Worm (Caenorhabditis elegans) whole organism, mixed stage, embryonic: ENCODE measurements around the gene F37H8.6.

Source experiments
- blmp-1 ChIP-seq: fragments of 150-350 bp; optimal IDR thresholded peaks from 2 replicates; lab custom pipeline; 2014; ENCODE audit warnings: missing biosample characterization, missing genetic modification characterization
- ham-2 ChIP-seq: fragments of 200-800 bp; sonication (Bioruptor generic); optimal IDR thresholded peaks from 2 replicates; lab custom pipeline; 2018; ENCODE audit warnings: mild to moderate bottlenecking, missing genetic modification characterization, missing compliant biosample characterization
- lin-13 ChIP-seq: fragments of 150-350 bp; optimal IDR thresholded peaks from 2 replicates; lab custom pipeline; 2014; ENCODE audit warnings: missing biosample characterization, missing genetic modification characterization
- lsy-2 ChIP-seq: fragments of 150-350 bp; optimal IDR thresholded peaks from 2 replicates; lab custom pipeline; 2014; ENCODE audit warnings: missing biosample characterization, missing genetic modification characterization
- mab-5 ChIP-seq: fragments of 150-350 bp; optimal IDR thresholded peaks from 2 replicates; lab custom pipeline; 2014; ENCODE audit warnings: missing biosample characterization, missing genetic modification characterization
- nhr-12 ChIP-seq: fragments of 150-350 bp; optimal IDR thresholded peaks from 2 replicates; lab custom pipeline; 2014; ENCODE audit warnings: missing biosample characterization, missing genetic modification characterization
- nhr-28 ChIP-seq: fragments of 150-350 bp; optimal IDR thresholded peaks from 2 replicates; lab custom pipeline; 2014; ENCODE audit warnings: missing biosample characterization, missing genetic modification characterization
- tbx-8 ChIP-seq: fragments of 200-800 bp; sonication (Bioruptor generic); optimal IDR thresholded peaks from 2 replicates; lab custom pipeline; 2018; ENCODE audit warnings: mild to moderate bottlenecking, missing genetic modification characterization, moderate library complexity, missing compliant biosample characterization
- unc-62 ChIP-seq: fragments of 150-350 bp; optimal IDR thresholded peaks from 2 replicates; lab custom pipeline; 2014; ENCODE audit warnings: missing biosample characterization, missing genetic modification reagents, missing genetic modification characterization
- ztf-11 ChIP-seq: fragments of 150-350 bp; optimal IDR thresholded peaks from 2 replicates; lab custom pipeline; 2014; ENCODE audit warnings: missing biosample characterization, missing genetic modification characterization

ce11 chrII:11181250-11181704 is 4.0 kb upstream of the F37H8.6 start, which contains the start of gene bigr-1:
- TF ChIP-seq lin-13 (tag; lab: Kevin White, UChicago) (no peak), tbx-8 (GFP tag; lab: Kevin White, UChicago) (no peak), mab-5 (tag; lab: Kevin White, UChicago) (no peak), nhr-28 (no peak), nhr-12 (no peak), ztf-11 (tag; lab: Kevin White, UChicago) (no peak), unc-62 (GFP tag; lab: Kevin White, UChicago) (no peak), lsy-2 (no peak), ham-2 (GFP tag; lab: Kevin White, UChicago) (no peak), blmp-1 (tag; lab: Kevin White, UChicago) (no peak)
